Worm (Caenorhabditis elegans): Measurements from ENCODE around the gene ugt-5.

DNA sequence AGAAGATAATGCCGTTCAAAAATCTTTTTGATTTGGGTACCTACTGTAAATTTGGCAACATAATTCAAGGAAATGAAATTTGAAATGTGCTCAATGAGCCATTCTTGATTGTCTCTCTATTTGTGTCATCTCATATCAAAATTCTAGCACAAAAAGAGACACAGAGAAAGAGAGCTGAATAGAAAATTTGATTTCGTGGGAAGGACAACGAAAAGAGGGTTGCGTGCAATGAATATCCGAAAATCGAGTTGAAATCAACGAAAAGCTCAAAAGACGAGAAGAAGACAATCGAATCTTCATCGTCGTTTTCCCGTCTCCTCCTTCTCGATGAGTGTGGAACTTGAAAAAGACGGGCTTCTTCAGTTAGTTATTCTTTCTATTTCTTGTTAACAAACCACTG is 44.9 kb downstream of the ugt-5 start, which contains the start of gene C15C8.5:
- TF ChIP-seq nhr-232 (tag; optimal IDR thresholded peaks at IDR 0.05) (no peak), npax-4 (tag; optimal IDR thresholded peaks at IDR 0.05) (no peak)

All from whole organism, late embryonic.